Worm (Caenorhabditis elegans): ENCODE results near the gene nex-1.

DNA sequence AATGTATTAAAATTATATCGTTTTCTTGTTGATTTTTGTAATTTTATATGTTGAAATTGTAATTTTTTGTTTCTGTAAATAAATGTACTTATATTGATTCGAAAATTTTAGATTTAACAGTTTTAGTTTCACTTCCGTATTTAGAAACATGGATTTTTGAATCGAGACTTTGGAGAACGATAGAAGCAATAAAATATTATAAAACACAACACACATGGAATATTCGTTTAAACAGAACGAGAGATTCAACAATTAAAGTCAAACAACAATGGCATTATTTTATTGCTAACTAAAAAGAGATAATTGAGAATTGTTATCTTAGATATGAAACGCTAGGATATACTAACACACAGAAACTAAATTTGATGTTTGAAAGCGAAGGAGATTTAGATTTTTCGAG lies 43.1 kb downstream of the nex-1 start:
- TF ChIP-seq hlh-11 (tag; optimal IDR thresholded peaks at IDR 0.05) (no peak), egl-27 (tag; optimal IDR thresholded peaks at IDR 0.05) (no peak), lim-7 (GFP tag; IDR thresholded peaks at IDR 0.05) (no peak), ceh-82 (tag; optimal IDR thresholded peaks at IDR 0.05) (no peak), dpl-1 (GFP tag; optimal IDR thresholded peaks at IDR 0.05) (no peak)

All from whole organism, L4 larva.